Worm (Caenorhabditis elegans) whole organism, early embryonic: Measurements from ENCODE around the gene F09E5.7.

Source experiments
- ama-1 ChIP-seq: fragments of 150-350 bp; optimal IDR thresholded peaks from 2 replicates; lab custom pipeline; 2014
- ceh-13 ChIP-seq: fragments of 200-800 bp; sonication (Bioruptor generic); optimal IDR thresholded peaks from 2 replicates; lab custom pipeline; 2018; ENCODE audit warnings: mild to moderate bottlenecking, missing genetic modification characterization, missing compliant biosample characterization
- tbx-11 ChIP-seq: fragments of 200-800 bp; sonication (Bioruptor generic); IDR thresholded peaks from 2 replicates; pipeline ENCODE4 v1.3.6; 2022; ENCODE audit warnings: missing genetic modification characterization, missing compliant biosample characterization

ce11 chrII:5370641-5371040 is 18.7 kb downstream of the F09E5.7 start, which contains the start of gene F09E5.12:
- TF ChIP-seq ama-1 (no peak), tbx-11 (GFP tag; lab: Robert Waterston, UW) (no peak), ceh-13 (GFP tag; lab: Kevin White, UChicago) (no peak)
